Worm (Caenorhabditis elegans) whole organism, L2 larva: ENCODE data around the gene kin-18.

ENCODE experiments used
- F13H6.1 ChIP-seq: sonication (generic microtip); optimal IDR thresholded peaks from 2 replicates; lab custom pipeline; 2016; ENCODE audit warnings: missing genetic modification characterization, missing compliant biosample characterization
- ama-1 ChIP-seq: fragments of 150-350 bp; optimal IDR thresholded peaks from 2 replicates; lab custom pipeline; 2018; ENCODE audit warnings: inconsistent platforms
- mdl-1 ChIP-seq, 2 experiments: fragments of 150-350 bp in 1 of 2; sonication (generic microtip) in 1 of 2; optimal IDR thresholded peaks; 2 replicates each; lab custom pipeline; 2017; ENCODE audit warnings: missing biosample characterization in 2 of 2, missing genetic modification characterization in 2 of 2
- nhr-6 ChIP-seq: fragments of 150-350 bp; optimal IDR thresholded peaks from 2 replicates; lab custom pipeline; 2014; ENCODE audit warnings: missing biosample characterization, missing genetic modification characterization
- nhr-77 ChIP-seq: fragments of 150-350 bp; optimal IDR thresholded peaks from 2 replicates; lab custom pipeline; 2014; ENCODE audit warnings: missing biosample characterization, missing genetic modification characterization
- unc-39 ChIP-seq: fragments of 150-350 bp; optimal IDR thresholded peaks from 2 replicates; lab custom pipeline; 2014; ENCODE audit warnings: missing biosample characterization, missing genetic modification characterization

- TF ChIP-seq nhr-77 (tag; lab: Kevin White, UChicago), result no peak
- TF ChIP-seq F13H6.1, result no peak
- no peak for TF ChIP-seq unc-39 (tag; lab: Kevin White, UChicago)
- no peak for TF ChIP-seq ama-1
- TF ChIP-seq mdl-1 (tag; optimal IDR thresholded peaks at IDR 0.05; lab: Kevin White, UChicago), result no peak
- TF ChIP-seq nhr-6 (tag; lab: Kevin White, UChicago), result no peak
These were observed 30.3 kb downstream of the kin-18 start for ce11 chrIII:6148684-6149083.
